Fruit fly (Drosophila melanogaster) whole organism, embryonic: Measurements from ENCODE around the gene CG17650.

Experiments
- CG10274 ChIP-seq: fragments of 200-800 bp; sonication (Bioruptor generic); optimal IDR thresholded peaks from 3 replicates; lab custom pipeline; 2017; ENCODE audit warnings: missing biosample characterization, mild to moderate bottlenecking, missing genetic modification characterization
- CG10321 ChIP-seq: fragments of 200-800 bp; sonication (Bioruptor generic); IDR thresholded peaks from 2 replicates; pipeline ENCODE4 v1.3.6; 2022; ENCODE audit warnings: missing biosample characterization, missing genetic modification characterization
- CG11398 ChIP-seq: fragments of 200-800 bp; sonication (Bioruptor generic); optimal IDR thresholded peaks from 2 replicates; lab custom pipeline; 2016; ENCODE audit warnings: missing biosample characterization, missing genetic modification characterization
- CG2120 ChIP-seq: fragments of 200-800 bp; sonication (Bioruptor generic); optimal IDR thresholded peaks from 3 replicates; lab custom pipeline; 2016; ENCODE audit warnings: missing biosample characterization, missing genetic modification characterization
- CG34376 ChIP-seq: fragments of 200-800 bp; sonication (Bioruptor generic); optimal IDR thresholded peaks from 2 replicates; lab custom pipeline; 2018; ENCODE audit warnings: missing biosample characterization, mild to moderate bottlenecking, missing genetic modification characterization
- CG4730 ChIP-seq: fragments of 200-800 bp; sonication (Bioruptor generic); IDR thresholded peaks from 2 replicates; pipeline ENCODE4 v1.3.6; 2022; ENCODE audit warnings: missing biosample characterization, missing genetic modification characterization
- CG6175 ChIP-seq: fragments of 200-800 bp; sonication (Bioruptor generic); IDR thresholded peaks from 3 replicates; pipeline ENCODE4 v1.3.6; 2022; ENCODE audit warnings: missing biosample characterization, missing genetic modification characterization
- CG6654 ChIP-seq: fragments of 200-800 bp; sonication (Bioruptor generic); optimal IDR thresholded peaks from 2 replicates; lab custom pipeline; 2017; ENCODE audit warnings: missing biosample characterization, mild to moderate bottlenecking, missing genetic modification characterization
- CG9932 ChIP-seq: fragments of 200-800 bp; sonication (Bioruptor generic); IDR thresholded peaks from 2 replicates; pipeline ENCODE4 v1.3.6; 2022; ENCODE audit warnings: missing biosample characterization, missing genetic modification characterization
- D19B ChIP-seq: fragments of 200-800 bp; sonication (Bioruptor generic); optimal IDR thresholded peaks from 2 replicates; lab custom pipeline; 2017; ENCODE audit warnings: missing biosample characterization, mild to moderate bottlenecking, missing genetic modification characterization
- Ets65A ChIP-seq: fragments of 200-800 bp; sonication (Bioruptor generic); peaks from one replicate; lab custom pipeline; 2016; ENCODE audit warnings: missing biosample characterization, missing genetic modification characterization
- Fer3 ChIP-seq: fragments of 200-800 bp; sonication (Bioruptor generic); optimal IDR thresholded peaks from 2 replicates; lab custom pipeline; 2018; ENCODE audit warnings: missing biosample characterization, mild to moderate bottlenecking, missing genetic modification characterization, moderate library complexity
- GATAe ChIP-seq: fragments of 200-800 bp; sonication (Bioruptor generic); conservative IDR thresholded peaks from 2 replicates; pipeline ENCODE4 v1.3.6; 2022; ENCODE audit warnings: missing biosample characterization, missing genetic modification characterization
- HLH3B ChIP-seq: fragments of 200-800 bp; sonication (Bioruptor generic); IDR thresholded peaks from 2 replicates; pipeline ENCODE4 v1.3.6; 2022; ENCODE audit warnings: missing biosample characterization, missing genetic modification characterization
- Med ChIP-seq: fragments of 200-800 bp; sonication (Bioruptor generic); peaks from one replicate; lab custom pipeline; 2016; ENCODE audit warnings: missing biosample characterization, missing genetic modification characterization, mild to moderate bottlenecking, inconsistent platforms, moderate library complexity
- NC2β ChIP-seq: fragments of 200-800 bp; sonication (Bioruptor generic); optimal IDR thresholded peaks from 2 replicates; lab custom pipeline; 2016; ENCODE audit warnings: missing biosample characterization, missing genetic modification characterization
- NFAT ChIP-seq: fragments of 200-800 bp; sonication (Bioruptor generic); IDR thresholded peaks from 2 replicates; pipeline ENCODE4 v1.3.6; 2022; ENCODE audit warnings: missing biosample characterization, missing genetic modification characterization
- Taf1 ChIP-seq: fragments of 200-800 bp; sonication (Bioruptor generic); IDR thresholded peaks from 2 replicates; pipeline ENCODE4 v1.3.6; 2022; ENCODE audit warnings: missing biosample characterization, missing genetic modification characterization
- ara ChIP-seq: fragments of 200-800 bp; sonication (Bioruptor generic); IDR thresholded peaks from 2 replicates; pipeline ENCODE4 v1.3.6; 2022; ENCODE audit warnings: missing biosample characterization, missing genetic modification characterization
- btn ChIP-seq: fragments of 200-800 bp; sonication (Bioruptor generic); optimal IDR thresholded peaks from 2 replicates; lab custom pipeline; 2016; ENCODE audit warnings: missing biosample characterization, missing genetic modification characterization
- chinmo ChIP-seq: fragments of 200-800 bp; sonication (Bioruptor generic); IDR thresholded peaks from 4 replicates; pipeline ENCODE4 v1.3.6; 2022; ENCODE audit warnings: missing biosample characterization, missing genetic modification characterization; ENCODE audit not compliant: partially characterized antibody
- exex ChIP-seq: fragments of 200-800 bp; sonication (Bioruptor generic); optimal IDR thresholded peaks from 4 replicates; lab custom pipeline; 2018; ENCODE audit warnings: missing biosample characterization, mild to moderate bottlenecking, missing genetic modification characterization, moderate library complexity
- hth ChIP-seq: fragments of >200 bp; optimal IDR thresholded peaks from 2 replicates; lab custom pipeline; 2017; ENCODE audit warnings: inconsistent platforms
- mirr ChIP-seq: fragments of 200-800 bp; sonication (Bioruptor generic); optimal IDR thresholded peaks from 3 replicates; lab custom pipeline; 2018; ENCODE audit warnings: missing biosample characterization, mild to moderate bottlenecking, missing genetic modification characterization
- rib ChIP-seq: fragments of 200-800 bp; sonication (Bioruptor generic); IDR thresholded peaks from 2 replicates; pipeline ENCODE4 v1.3.6; 2022; ENCODE audit warnings: missing biosample characterization, missing genetic modification characterization
- row ChIP-seq: fragments of 200-800 bp; sonication (Bioruptor generic); IDR thresholded peaks from 3 replicates; pipeline ENCODE4 v1.3.6; 2022; ENCODE audit warnings: missing biosample characterization, missing genetic modification characterization
- sc ChIP-seq, 3 experiments: fragments of >200 bp in 2 of 3; fragments of 200-800 bp in 1 of 3; sonication (Bioruptor generic) in 1 of 3; optimal IDR thresholded peaks; 2 replicates in 2 of 3; 3 replicates in 1 of 3; lab custom pipeline; 2017; ENCODE audit warnings: mild to moderate bottlenecking in 1 of 3, missing biosample characterization in 1 of 3, missing genetic modification characterization in 1 of 3, missing genetic modification reagents in 1 of 3
- sug ChIP-seq: fragments of 200-800 bp; optimal IDR thresholded peaks from 2 replicates; lab custom pipeline; 2019; ENCODE audit warnings: missing biosample characterization, mild to moderate bottlenecking, missing genetic modification characterization, moderate library complexity
- unc-4 ChIP-seq: fragments of 200-800 bp; sonication (Bioruptor generic); IDR thresholded peaks from 2 replicates; pipeline ENCODE4 v1.3.6; 2022; ENCODE audit warnings: missing biosample characterization, missing genetic modification characterization; ENCODE audit not compliant: partially characterized antibody

The CG17650 gene

dm6 chr2L:1709316-1709715, 49.6 kb downstream of the CG17650 start:
- TF ChIP-seq Fer3 (tag; lab: Kevin White, UChicago) (peak; percentile 13), D19B (GFP tag; lab: Kevin White, UChicago) (peak; percentile 4), NC2β (GFP tag; lab: Kevin White, UChicago) (no peak), CG10274 (GFP tag; lab: Kevin White, UChicago) (no peak), HLH3B (GFP tag; lab: Robert Waterston, UW) (no peak), CG2120 (GFP tag; lab: Kevin White, UChicago) (peak; percentile 22), chinmo (GFP tag; lab: Robert Waterston, UW) (peak; percentile 69; the same call in 1 of the 4 replicates), Taf1 (no peak), hth (lab: Kevin White, UChicago) (no peak), CG10321 (GFP tag; lab: Robert Waterston, UW) (no peak), CG6175 (no peak), sc (optimal IDR thresholded peaks at IDR 0.05; lab: Kevin White, UChicago) (no peak), sc (GFP tag; optimal IDR thresholded peaks at IDR 0.05; lab: Kevin White, UChicago) (no peak), CG9932 (GFP tag; lab: Robert Waterston, UW) (0 out of 2 replicates have a peak, but pooled peaks have one; percentile 13), btn (no peak), CG11398 (GFP tag; lab: Kevin White, UChicago) (no peak), NFAT (no peak), CG6654 (GFP tag; lab: Kevin White, UChicago) (no peak), ara (GFP tag; lab: Robert Waterston, UW) (no peak), CG34376 (GFP tag; lab: Kevin White, UChicago) (peak; percentile 13), Ets65A (GFP tag; lab: Kevin White, UChicago) (peak; percentile 18), Med (peak; percentile 70), row (GFP tag; lab: Robert Waterston, UW) (peak; percentile 48; the same call in 2 of the 3 replicates), rib (GFP tag; lab: Robert Waterston, UW) (no peak), exex (peak; percentile 78), unc-4 (GFP tag; lab: Robert Waterston, UW) (no peak), sug (tag; lab: Kevin White, UChicago) (peak; percentile 12), mirr (GFP tag; lab: Kevin White, UChicago) (peak; percentile 4), GATAe (GFP tag; lab: Robert Waterston, UW) (0 out of 2 replicates have a peak, but pooled peaks have one; percentile 32), CG4730 (GFP tag; lab: Robert Waterston, UW) (no peak)
- TF ChIP-seq, all 482 proteins: peak for 13
